Worm (Caenorhabditis elegans): ENCODE results near the gene pigm-1.

DNA sequence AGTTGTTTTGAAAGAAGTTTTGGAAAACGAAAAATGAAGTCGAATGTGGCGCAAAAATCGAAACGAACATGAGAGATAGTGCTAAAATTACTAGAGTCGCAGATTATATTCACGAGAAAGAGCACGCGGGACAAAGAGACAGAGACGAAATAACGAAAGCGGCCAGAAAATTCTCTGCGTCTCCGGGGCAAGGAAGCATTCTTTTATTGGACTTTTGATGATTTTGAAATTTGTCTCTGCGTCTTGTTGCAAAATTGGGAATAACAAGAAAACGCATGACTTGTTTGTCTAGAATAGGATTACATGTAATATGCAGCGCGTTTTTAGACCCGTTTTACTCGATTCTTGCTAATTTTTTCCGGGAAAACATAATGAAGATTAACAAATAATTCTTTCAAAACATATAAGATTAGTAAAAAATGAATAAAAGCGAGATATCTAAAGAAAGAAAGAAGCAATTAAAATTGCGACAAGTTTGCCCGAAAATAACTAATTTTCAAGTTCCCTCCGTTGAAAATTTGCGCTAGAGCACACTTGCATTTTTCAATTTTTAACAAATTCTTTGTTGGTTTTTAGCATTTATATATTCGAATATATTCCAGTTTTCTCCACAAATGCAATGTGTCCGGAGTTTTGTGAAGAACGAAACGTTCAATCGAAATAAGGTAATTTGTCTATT lies at the start of gene pigm-1, which contains the start of gene B0491.6:
- TF ChIP-seq nhr-237 (tag; optimal IDR thresholded peaks at IDR 0.05) (no peak), nhr-28 (tag; optimal IDR thresholded peaks at IDR 0.05) (no peak), nhr-47 (tag; optimal IDR thresholded peaks at IDR 0.05) (peak; percentile 89), ceh-8 (GFP tag; optimal IDR thresholded peaks at IDR 0.05) (peak; percentile 48), snu-23 (GFP tag; optimal IDR thresholded peaks at IDR 0.05) (peak; percentile 80), unc-62 (GFP tag; optimal IDR thresholded peaks at IDR 0.05) (no peak), lin-39 (tag; optimal IDR thresholded peaks at IDR 0.05) (no peak), ama-1 (optimal IDR thresholded peaks at IDR 0.05) (no peak), ztf-11 (tag; optimal IDR thresholded peaks at IDR 0.05) (no peak), lsy-2 (tag; optimal IDR thresholded peaks at IDR 0.05) (peak; percentile 48 to 75), pqm-1 (tag; optimal IDR thresholded peaks at IDR 0.05) (no peak)
